Worm (Caenorhabditis elegans) whole organism, late embryonic: ENCODE measurements around the gene C14C6.13.

ENCODE experiments used
- C08G9.2 ChIP-seq: sonication (generic microtip); optimal IDR thresholded peaks from 2 replicates; lab custom pipeline; 2016; ENCODE audit warnings: mild to moderate bottlenecking, missing genetic modification characterization, moderate library complexity, missing compliant biosample characterization
- C38D4.7 ChIP-seq: fragments of 200-800 bp; sonication (Bioruptor generic); optimal IDR thresholded peaks from 2 replicates; lab custom pipeline; 2018; ENCODE audit warnings: mild to moderate bottlenecking, missing genetic modification characterization, moderate library complexity, missing compliant biosample characterization
- F13H6.1 ChIP-seq: sonication (generic microtip); optimal IDR thresholded peaks from 2 replicates; lab custom pipeline; 2016; ENCODE audit warnings: missing genetic modification characterization, missing compliant biosample characterization
- K02D7.2 ChIP-seq: sonication (generic microtip); optimal IDR thresholded peaks from 2 replicates; lab custom pipeline; 2017; ENCODE audit warnings: mild to moderate bottlenecking, missing genetic modification characterization, missing compliant biosample characterization
- ama-1 ChIP-seq: fragments of 150-350 bp; optimal IDR thresholded peaks from 2 replicates; lab custom pipeline; 2014
- ceh-14 ChIP-seq: sonication (generic microtip); optimal IDR thresholded peaks from 2 replicates; lab custom pipeline; 2016; ENCODE audit warnings: missing genotype, missing genetic modification characterization, missing compliant biosample characterization
- ceh-18 ChIP-seq: sonication (generic microtip); optimal IDR thresholded peaks from 2 replicates; lab custom pipeline; 2016; ENCODE audit warnings: missing genetic modification characterization, missing compliant biosample characterization
- ceh-19 ChIP-seq: fragments of 200-800 bp; sonication (Bioruptor generic); optimal IDR thresholded peaks from 2 replicates; lab custom pipeline; 2018; ENCODE audit warnings: mild to moderate bottlenecking, missing genetic modification characterization, missing compliant biosample characterization
- ceh-2 ChIP-seq: sonication (generic microtip); optimal IDR thresholded peaks from 2 replicates; lab custom pipeline; 2016; ENCODE audit warnings: missing genotype, missing genetic modification characterization, missing compliant biosample characterization
- ceh-24 ChIP-seq: sonication (generic microtip); optimal IDR thresholded peaks from 2 replicates; lab custom pipeline; 2016; ENCODE audit warnings: mild to moderate bottlenecking, missing genetic modification characterization, missing compliant biosample characterization
- ceh-30 ChIP-seq: fragments of 150-350 bp; optimal IDR thresholded peaks from 2 replicates; lab custom pipeline; 2014; ENCODE audit warnings: missing biosample characterization, missing genetic modification characterization
- ceh-31 ChIP-seq: sonication (generic microtip); optimal IDR thresholded peaks from 2 replicates; lab custom pipeline; 2016; ENCODE audit warnings: missing genetic modification characterization, missing compliant biosample characterization
- ceh-34 ChIP-seq: sonication (generic microtip); optimal IDR thresholded peaks from 2 replicates; lab custom pipeline; 2016; ENCODE audit warnings: mild to moderate bottlenecking, missing genetic modification characterization, missing compliant biosample characterization
- ceh-45 ChIP-seq: fragments of 200-800 bp; sonication (Bioruptor generic); IDR thresholded peaks from 2 replicates; pipeline ENCODE4 v1.3.6; 2022; ENCODE audit warnings: missing genetic modification reagents, missing genetic modification characterization, missing compliant biosample characterization
- ceh-48 ChIP-seq: sonication (generic microtip); optimal IDR thresholded peaks from 2 replicates; lab custom pipeline; 2016; ENCODE audit warnings: missing genetic modification characterization, inconsistent platforms, missing compliant biosample characterization
- ceh-9 ChIP-seq: sonication (generic microtip); optimal IDR thresholded peaks from 2 replicates; lab custom pipeline; 2016; ENCODE audit warnings: mild to moderate bottlenecking, missing genetic modification characterization, inconsistent platforms, missing compliant biosample characterization
- elt-2 ChIP-seq: sonication (generic microtip); optimal IDR thresholded peaks from 2 replicates; lab custom pipeline; 2016; ENCODE audit warnings: missing genetic modification reagents, missing genetic modification characterization, missing compliant biosample characterization
- elt-4 ChIP-seq: sonication (generic microtip); optimal IDR thresholded peaks from 2 replicates; lab custom pipeline; 2016; ENCODE audit warnings: missing genetic modification characterization, missing compliant biosample characterization
- fax-1 ChIP-seq: sonication (generic microtip); optimal IDR thresholded peaks from 2 replicates; lab custom pipeline; 2016; ENCODE audit warnings: missing genotype, missing genetic modification characterization, missing compliant biosample characterization
- fkh-6 ChIP-seq: sonication (generic microtip); optimal IDR thresholded peaks from 2 replicates; lab custom pipeline; 2016; ENCODE audit warnings: missing genetic modification characterization, missing compliant biosample characterization
- hlh-13 ChIP-seq: fragments of 200-800 bp; sonication (Bioruptor generic); optimal IDR thresholded peaks from 2 replicates; lab custom pipeline; 2018; ENCODE audit warnings: mild to moderate bottlenecking, missing genetic modification characterization, missing compliant biosample characterization
- hlh-30 ChIP-seq: sonication (generic microtip); optimal IDR thresholded peaks from 2 replicates; lab custom pipeline; 2017; ENCODE audit warnings: antibody characterized with exemption, missing genetic modification characterization, missing compliant biosample characterization; ENCODE audit not compliant: insufficient read depth
- hlh-6 ChIP-seq: sonication (generic microtip); optimal IDR thresholded peaks from 2 replicates; lab custom pipeline; 2016; ENCODE audit warnings: missing genotype, missing genetic modification characterization, missing compliant biosample characterization
- lim-6 ChIP-seq: sonication (generic microtip); optimal IDR thresholded peaks from 2 replicates; lab custom pipeline; 2016; ENCODE audit warnings: missing genetic modification characterization, missing compliant biosample characterization
- nfya-1 ChIP-seq: sonication (generic microtip); optimal IDR thresholded peaks from 2 replicates; lab custom pipeline; 2017; ENCODE audit warnings: missing genetic modification characterization, mild to moderate bottlenecking, missing compliant biosample characterization, antibody characterized with exemption, moderate library complexity
- nhr-11 ChIP-seq: fragments of 150-350 bp; optimal IDR thresholded peaks from 2 replicates; lab custom pipeline; 2014; ENCODE audit warnings: missing biosample characterization, missing genetic modification characterization
- npax-4 ChIP-seq: sonication (generic microtip); optimal IDR thresholded peaks from 2 replicates; lab custom pipeline; 2016; ENCODE audit warnings: missing genetic modification characterization, missing compliant biosample characterization
- odd-2 ChIP-seq: sonication (generic microtip); optimal IDR thresholded peaks from 2 replicates; lab custom pipeline; 2017; ENCODE audit warnings: antibody characterized with exemption, mild to moderate bottlenecking, missing genetic modification characterization, missing compliant biosample characterization
- pat-9 ChIP-seq: fragments of 200-800 bp; sonication (Bioruptor generic); optimal IDR thresholded peaks from 2 replicates; lab custom pipeline; 2018; ENCODE audit warnings: mild to moderate bottlenecking, missing genetic modification characterization, moderate library complexity, missing compliant biosample characterization
- pha-2 ChIP-seq: sonication (generic microtip); optimal IDR thresholded peaks from 2 replicates; lab custom pipeline; 2017; ENCODE audit warnings: mild to moderate bottlenecking, missing genetic modification characterization, missing compliant biosample characterization
- ref-2 ChIP-seq: sonication (generic microtip); optimal IDR thresholded peaks from 2 replicates; lab custom pipeline; 2016; ENCODE audit warnings: missing genetic modification characterization, missing compliant biosample characterization
- rnt-1 ChIP-seq: sonication (generic microtip); optimal IDR thresholded peaks from 2 replicates; lab custom pipeline; 2016; ENCODE audit warnings: missing genetic modification characterization, missing compliant biosample characterization
- sdc-2 ChIP-seq: sonication (generic microtip); optimal IDR thresholded peaks from 2 replicates; lab custom pipeline; 2016; ENCODE audit warnings: missing genotype, missing genetic modification characterization, missing compliant biosample characterization
- sox-2 ChIP-seq: fragments of 200-800 bp; sonication (Bioruptor generic); IDR thresholded peaks from 2 replicates; pipeline ENCODE4 v1.3.6; 2022; ENCODE audit warnings: missing genetic modification reagents, missing genetic modification characterization, missing compliant biosample characterization
- sox-4 ChIP-seq: sonication (generic microtip); optimal IDR thresholded peaks from 2 replicates; lab custom pipeline; 2017; ENCODE audit warnings: mild to moderate bottlenecking, missing genetic modification characterization, inconsistent platforms, missing compliant biosample characterization
- syd-9 ChIP-seq: sonication (generic microtip); optimal IDR thresholded peaks from 2 replicates; lab custom pipeline; 2016; ENCODE audit warnings: mild to moderate bottlenecking, missing genetic modification characterization, moderate library complexity, missing compliant biosample characterization
- tbx-2 ChIP-seq: sonication (generic microtip); optimal IDR thresholded peaks from 2 replicates; lab custom pipeline; 2016; ENCODE audit warnings: missing genetic modification characterization, missing compliant biosample characterization
- ttx-3 ChIP-seq: sonication (generic microtip); optimal IDR thresholded peaks from 2 replicates; lab custom pipeline; 2016; ENCODE audit warnings: missing genetic modification reagents, missing genetic modification characterization, missing compliant biosample characterization
- unc-3 ChIP-seq, 2 experiments: fragments of 200-800 bp in 1 of 2; sonication (Bioruptor generic) in 1 of 2; sonication (generic microtip) in 1 of 2; conservative IDR thresholded peaks in 1 of 2; optimal IDR thresholded peaks in 1 of 2; 2 replicates each; pipeline versions ENCODE4 v1.3.6 to Lab custom; 2016 to 2022; ENCODE audit warnings: missing compliant biosample characterization in 2 of 2, missing genetic modification characterization in 2 of 2, missing genetic modification reagents in 1 of 2
- unc-42 ChIP-seq: sonication (generic microtip); optimal IDR thresholded peaks from 2 replicates; lab custom pipeline; 2016; ENCODE audit warnings: missing genotype, missing genetic modification characterization, missing compliant biosample characterization
- unc-55 ChIP-seq: sonication (generic microtip); optimal IDR thresholded peaks from 2 replicates; lab custom pipeline; 2017; ENCODE audit warnings: missing biosample characterization, missing genetic modification reagents, missing genetic modification characterization
- zip-5 ChIP-seq: sonication (generic microtip); optimal IDR thresholded peaks from 2 replicates; lab custom pipeline; 2016; ENCODE audit warnings: missing genetic modification characterization, missing compliant biosample characterization

The C14C6.13 gene

DNA sequence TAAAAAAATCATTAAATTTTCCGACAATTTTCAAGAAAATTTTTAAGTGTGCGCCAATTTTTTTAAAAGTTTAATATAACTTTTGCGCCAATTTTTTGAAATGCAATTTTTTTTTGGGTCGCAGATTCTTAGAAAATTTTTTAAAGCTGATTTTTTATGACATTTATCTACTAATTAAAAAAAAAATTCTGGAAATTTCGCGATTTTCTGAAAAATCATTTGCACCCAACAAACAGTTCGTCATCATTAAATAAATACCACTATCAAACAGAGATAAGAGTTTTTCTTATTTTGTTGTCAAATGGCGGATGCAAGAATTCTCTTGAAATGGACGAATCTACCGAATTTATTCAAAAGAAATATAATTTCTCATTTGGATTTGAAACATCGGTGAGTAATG lies 40.7 kb upstream of the C14C6.13 start, which contains the start of gene F48G7.13:
Gene F48G7.13, plus strand, starts transcription at position 301 of the 400 bp plus-strand sequence.
- TF ChIP-seq hlh-6: no peak
- no peak for TF ChIP-seq ceh-24 (tag; lab: Kevin White, UChicago)
- TF ChIP-seq ceh-19 (GFP tag; lab: Kevin White, UChicago): no peak
- no peak for TF ChIP-seq ceh-18 (tag; lab: Kevin White, UChicago)
- no peak for TF ChIP-seq ceh-2 (tag; lab: Kevin White, UChicago)
- TF ChIP-seq hlh-13 (GFP tag; lab: Kevin White, UChicago): no peak
- TF ChIP-seq rnt-1 (tag; lab: Kevin White, UChicago): no peak
- TF ChIP-seq ama-1: no peak
- no peak for TF ChIP-seq unc-55
- TF ChIP-seq fax-1 (tag; lab: Kevin White, UChicago): no peak
- TF ChIP-seq sox-4 (tag; lab: Kevin White, UChicago): no peak
- no peak for TF ChIP-seq ref-2 (tag; lab: Kevin White, UChicago)
- TF ChIP-seq ttx-3 (tag; lab: Kevin White, UChicago): no peak
- TF ChIP-seq ceh-9: no peak

DNA sequence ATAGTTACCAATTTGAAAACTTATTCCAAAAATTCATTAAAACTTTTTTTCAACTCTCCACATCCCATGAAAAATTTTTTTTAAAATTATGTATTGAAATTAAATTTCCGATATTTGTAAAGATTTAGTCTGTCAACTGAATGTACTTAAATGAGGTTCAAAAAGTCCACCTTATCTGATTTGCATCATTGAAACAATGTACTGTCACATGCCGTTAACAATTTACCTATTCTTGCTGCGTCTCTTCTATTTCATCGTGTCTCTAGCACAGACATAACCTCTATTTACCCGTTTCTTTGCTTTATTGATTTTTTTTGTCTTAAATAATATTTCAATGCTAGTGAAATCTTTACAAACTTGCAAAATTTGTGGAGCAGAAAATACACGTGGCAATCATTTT lies 35.7 kb upstream of the C14C6.13 start, which contains the start of gene nhr-90:
Gene nhr-90, plus strand, starts transcription at position 296 of the 400 bp plus-strand sequence.
- no peak for TF ChIP-seq elt-2
- no peak for TF ChIP-seq tbx-2 (tag; lab: Kevin White, UChicago)
- no peak for TF ChIP-seq K02D7.2 (tag; lab: Kevin White, UChicago)
- no peak for TF ChIP-seq ceh-9
- TF ChIP-seq nfya-1 (tag; lab: Kevin White, UChicago): no peak
- TF ChIP-seq C08G9.2: no peak
- no peak for TF ChIP-seq ceh-34 (tag; lab: Kevin White, UChicago)
- TF ChIP-seq pha-2 (tag; lab: Kevin White, UChicago): no peak
- TF ChIP-seq ceh-45 (GFP tag; lab: Robert Waterston, UW): no peak

DNA sequence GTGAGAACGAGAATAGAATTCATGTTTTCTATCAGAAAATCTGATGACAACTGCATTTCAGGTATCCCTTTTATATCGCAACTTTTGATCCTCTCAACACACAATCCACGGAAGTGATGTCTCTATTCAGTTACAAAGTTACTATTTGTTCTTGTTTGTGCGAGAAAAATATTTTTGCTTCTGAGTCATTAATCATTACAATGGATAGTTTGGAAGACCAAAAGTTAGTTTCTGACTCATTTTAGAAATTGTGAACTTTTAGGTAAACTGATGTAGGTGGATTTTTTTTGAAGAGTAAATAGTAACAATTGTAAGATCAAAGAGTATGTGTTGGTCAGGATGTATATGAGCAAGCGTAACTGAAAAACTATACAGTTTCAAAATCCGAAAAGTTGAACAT lies 35.1 kb upstream of the C14C6.13 start, which contains the start of gene srlf-36:
Gene srlf-36, minus strand, starts transcription at position 101 of the 400 bp plus-strand sequence.
- TF ChIP-seq syd-9 (tag; lab: Kevin White, UChicago) (no peak), sdc-2 (no peak), lim-6 (no peak), hlh-13 (GFP tag; lab: Kevin White, UChicago) (no peak), C38D4.7 (GFP tag; lab: Kevin White, UChicago) (no peak), ceh-31 (no peak), ceh-2 (tag; lab: Kevin White, UChicago) (no peak), ama-1 (no peak), rnt-1 (tag; lab: Kevin White, UChicago) (no peak), sox-4 (tag; lab: Kevin White, UChicago) (no peak), fkh-6 (tag; lab: Kevin White, UChicago) (no peak), C08G9.2 (no peak), hlh-30 (tag; lab: Kevin White, UChicago) (no peak), npax-4 (no peak), ttx-3 (tag; lab: Kevin White, UChicago) (no peak), ceh-30 (tag; lab: Kevin White, UChicago) (no peak), F13H6.1 (tag; lab: Kevin White, UChicago) (no peak), odd-2 (tag; lab: Kevin White, UChicago) (no peak), ceh-48 (tag; lab: Kevin White, UChicago) (no peak), ref-2 (tag; lab: Kevin White, UChicago) (no peak)

DNA sequence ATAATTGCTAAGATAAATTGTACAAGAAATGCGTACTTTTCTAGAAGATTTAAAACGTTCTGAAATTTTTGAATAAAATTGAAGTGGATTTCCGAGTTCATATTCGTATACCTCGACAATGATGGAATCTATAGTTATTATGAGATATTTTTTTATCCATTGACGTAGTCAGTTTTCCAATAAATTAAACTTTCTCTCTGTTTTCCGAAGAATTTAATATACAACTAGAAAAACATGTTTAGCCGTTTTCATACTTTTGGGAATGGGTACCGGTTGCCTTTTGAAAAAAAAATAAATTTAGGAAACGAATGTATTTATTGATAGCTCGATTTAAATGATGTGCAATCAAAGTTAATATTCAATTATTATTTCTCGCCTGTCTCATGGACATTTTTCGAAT lies 34.3 kb upstream of the C14C6.13 start, which contains the start of gene srw-109:
Gene srw-109, minus strand, starts transcription at position 101 of the 400 bp plus-strand sequence.
- no peak for TF ChIP-seq unc-42 (tag; lab: Kevin White, UChicago)
- TF ChIP-seq sox-2 (GFP tag; lab: Robert Waterston, UW): no peak
- TF ChIP-seq nhr-11 (tag; lab: Kevin White, UChicago): no peak
- no peak for TF ChIP-seq odd-2 (tag; lab: Kevin White, UChicago)
- no peak for TF ChIP-seq ceh-2 (tag; lab: Kevin White, UChicago)
- no peak for TF ChIP-seq zip-5 (tag; lab: Kevin White, UChicago)
- no peak for TF ChIP-seq rnt-1 (tag; lab: Kevin White, UChicago)
- no peak for TF ChIP-seq hlh-30 (tag; lab: Kevin White, UChicago)
- TF ChIP-seq ref-2 (tag; lab: Kevin White, UChicago): no peak
- no peak for TF ChIP-seq sdc-2
- TF ChIP-seq C08G9.2: no peak
- TF ChIP-seq unc-3 (GFP tag; conservative IDR thresholded peaks at IDR 0.05; lab: Robert Waterston, UW): no peak
- no peak for TF ChIP-seq unc-3 (tag; optimal IDR thresholded peaks at IDR 0.05; lab: Kevin White, UChicago)
- no peak for TF ChIP-seq tbx-2 (tag; lab: Kevin White, UChicago)
- no peak for TF ChIP-seq ceh-24 (tag; lab: Kevin White, UChicago)
- TF ChIP-seq ceh-45 (GFP tag; lab: Robert Waterston, UW): no peak
- no peak for TF ChIP-seq ceh-14 (tag; lab: Kevin White, UChicago)
- no peak for TF ChIP-seq fkh-6 (tag; lab: Kevin White, UChicago)
- no peak for TF ChIP-seq ceh-31
- TF ChIP-seq pat-9: no peak
- TF ChIP-seq elt-4: no peak
